Fruit fly (Drosophila melanogaster) whole organism, embryonic: ENCODE measurements around the gene Galphai.

Experiments used
- CG11696 ChIP-seq: fragments of 200-800 bp; sonication (Bioruptor generic); IDR thresholded peaks from 2 replicates; pipeline ENCODE4 v1.3.6; 2022; ENCODE audit warnings: missing biosample characterization, missing genetic modification characterization
- CrebB ChIP-seq: fragments of 200-800 bp; sonication (Bioruptor generic); optimal IDR thresholded peaks from 3 replicates; lab custom pipeline; 2018; ENCODE audit warnings: missing biosample characterization, mild to moderate bottlenecking, missing genetic modification characterization
- HmgD ChIP-seq: fragments of 200-800 bp; sonication (Bioruptor generic); optimal IDR thresholded peaks from 3 replicates; lab custom pipeline; 2016; ENCODE audit warnings: missing biosample characterization, missing genetic modification characterization
- ems ChIP-seq: fragments of 200-800 bp; sonication (Bioruptor generic); optimal IDR thresholded peaks from 3 replicates; lab custom pipeline; 2016; ENCODE audit warnings: missing biosample characterization, missing genetic modification characterization
- her ChIP-seq: fragments of 200-800 bp; sonication (Bioruptor generic); optimal IDR thresholded peaks from 2 replicates; lab custom pipeline; 2016; ENCODE audit warnings: missing biosample characterization, missing genetic modification characterization
- pb ChIP-seq: fragments of 200-800 bp; sonication (Bioruptor generic); optimal IDR thresholded peaks from 3 replicates; lab custom pipeline; 2016; ENCODE audit warnings: missing biosample characterization, missing genetic modification characterization
- peb ChIP-seq: fragments of 200-800 bp; sonication (Bioruptor generic); IDR thresholded peaks from 2 replicates; pipeline ENCODE4 v1.3.6; 2022; ENCODE audit warnings: missing biosample characterization, missing genetic modification characterization
- phol ChIP-seq: fragments of 200-800 bp; sonication (Bioruptor generic); optimal IDR thresholded peaks from 3 replicates; lab custom pipeline; 2018; ENCODE audit warnings: missing biosample characterization, mild to moderate bottlenecking, missing genetic modification characterization, moderate library complexity
- pzg ChIP-seq: fragments of 200-800 bp; sonication (Bioruptor generic); optimal IDR thresholded peaks from 3 replicates; lab custom pipeline; 2018; ENCODE audit warnings: missing biosample characterization, mild to moderate bottlenecking, missing genetic modification characterization, moderate library complexity
- shn ChIP-seq: fragments of 200-800 bp; sonication (Bioruptor generic); optimal IDR thresholded peaks from 3 replicates; lab custom pipeline; 2016; ENCODE audit warnings: missing biosample characterization, missing genetic modification characterization

DNA sequence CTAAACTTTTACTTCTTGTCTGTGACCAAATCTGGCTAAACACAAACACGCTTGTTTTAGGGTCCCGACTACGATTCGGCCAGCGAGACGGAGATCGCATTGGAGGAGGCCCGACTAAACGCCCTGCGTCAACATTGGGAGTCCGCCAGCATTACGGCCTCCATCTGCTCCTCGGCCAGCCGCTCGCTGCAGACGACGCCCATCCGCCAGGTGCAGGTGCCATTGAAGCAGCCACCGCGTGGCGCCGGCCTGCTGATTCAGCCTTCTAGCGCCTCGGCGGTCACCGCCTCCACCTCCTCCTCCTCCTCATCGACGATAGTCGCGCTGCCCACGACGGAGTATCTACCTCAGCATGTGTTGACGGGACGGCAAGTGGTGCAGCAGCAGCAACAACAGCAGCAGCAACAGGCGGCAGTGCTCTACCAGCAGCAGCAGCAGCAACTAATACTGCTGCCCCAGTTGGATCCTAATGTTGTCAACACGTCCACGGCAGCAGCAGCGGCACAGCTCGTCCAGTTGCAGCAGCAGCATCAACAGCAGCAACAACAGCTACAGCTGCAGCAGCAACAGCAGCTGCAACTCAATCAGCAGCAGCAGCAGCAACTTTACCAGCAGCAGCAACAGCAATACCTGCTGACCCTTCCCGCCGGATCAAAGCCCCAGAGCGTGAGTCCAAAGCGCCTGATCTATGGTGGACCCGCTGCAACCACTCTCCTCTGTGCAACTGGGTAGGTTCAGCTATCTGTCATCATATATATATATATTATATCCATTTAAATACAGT lies 32.5 kb downstream of the Galphai start:
- TF ChIP-seq phol (tag; lab: Kevin White, UChicago) (no peak), shn (no peak), ems (GFP tag; lab: Kevin White, UChicago) (no peak), pb (no peak), pzg (GFP tag; lab: Kevin White, UChicago) (no peak), peb (GFP tag; lab: Robert Waterston, UW) (no peak), HmgD (GFP tag; lab: Kevin White, UChicago) (no peak), her (GFP tag; lab: Kevin White, UChicago) (no peak), CrebB (tag; lab: Kevin White, UChicago) (no peak), CG11696 (GFP tag; lab: Robert Waterston, UW) (no peak)
